Worm (Caenorhabditis elegans) whole organism, L4/young adult: ENCODE measurements around the gene F14F3.4.

ENCODE experiments used
- W03F9.2 ChIP-seq: fragments of 150-350 bp; optimal IDR thresholded peaks from 2 replicates; lab custom pipeline; 2014; ENCODE audit warnings: missing biosample characterization, missing genetic modification characterization
- dao-5 ChIP-seq: sonication (generic microtip); optimal IDR thresholded peaks from 2 replicates; lab custom pipeline; 2016; ENCODE audit warnings: missing genotype, missing genetic modification characterization, moderate library complexity, missing compliant biosample characterization

- TF ChIP-seq dao-5 (tag; lab: Kevin White, UChicago) = no peak
- no peak for TF ChIP-seq W03F9.2 (tag; lab: Kevin White, UChicago)
Observed at ce11 chrX:10476573-10476972, 44.6 kb downstream of the F14F3.4 start, which contains the start of gene C39B10.7.
